Worm (Caenorhabditis elegans) whole organism, L2 larva: ENCODE data around the gene ztf-28.

Source experiments
- C34F6.9 ChIP-seq: fragments of 150-350 bp; optimal IDR thresholded peaks from 2 replicates; lab custom pipeline; 2014; ENCODE audit warnings: missing biosample characterization, missing genetic modification characterization
- F13H6.1 ChIP-seq: sonication (generic microtip); optimal IDR thresholded peaks from 2 replicates; lab custom pipeline; 2016; ENCODE audit warnings: missing genetic modification characterization, missing compliant biosample characterization
- ZK546.5 ChIP-seq: sonication (generic microtip); optimal IDR thresholded peaks from 2 replicates; lab custom pipeline; 2017; ENCODE audit warnings: missing biosample characterization, missing genetic modification characterization
- aly-2 ChIP-seq: fragments of 150-350 bp; optimal IDR thresholded peaks from 2 replicates; lab custom pipeline; 2014; ENCODE audit warnings: missing biosample characterization, missing genetic modification characterization
- ama-1 ChIP-seq: fragments of 150-350 bp; optimal IDR thresholded peaks from 2 replicates; lab custom pipeline; 2018; ENCODE audit warnings: inconsistent platforms
- blmp-1 ChIP-seq: sonication (generic microtip); optimal IDR thresholded peaks from 2 replicates; lab custom pipeline; 2017; ENCODE audit warnings: missing genetic modification characterization, mild to moderate bottlenecking, missing compliant biosample characterization, antibody characterized with exemption, moderate library complexity; ENCODE audit not compliant: insufficient read depth
- ceh-16 ChIP-seq: fragments of 150-350 bp; optimal IDR thresholded peaks from 2 replicates; lab custom pipeline; 2014; ENCODE audit warnings: missing biosample characterization, missing genetic modification characterization
- ceh-82 ChIP-seq: fragments of 150-350 bp; optimal IDR thresholded peaks from 2 replicates; lab custom pipeline; 2014; ENCODE audit warnings: missing biosample characterization, missing genetic modification characterization
- crh-2 ChIP-seq: sonication (generic microtip); optimal IDR thresholded peaks from 2 replicates; lab custom pipeline; 2017; ENCODE audit warnings: missing biosample characterization, missing genetic modification characterization
- egl-27 ChIP-seq: sonication (generic microtip); optimal IDR thresholded peaks from 3 replicates; lab custom pipeline; 2017; ENCODE audit warnings: missing biosample characterization, missing genetic modification reagents, missing genetic modification characterization
- elt-3 ChIP-seq: sonication (generic microtip); optimal IDR thresholded peaks from 2 replicates; lab custom pipeline; 2017; ENCODE audit warnings: missing biosample characterization, missing genetic modification characterization
- fos-1 ChIP-seq: fragments of 150-350 bp; optimal IDR thresholded peaks from 2 replicates; lab custom pipeline; 2014; ENCODE audit warnings: missing biosample characterization, missing genetic modification characterization
- gmeb-1 ChIP-seq: fragments of 150-350 bp; optimal IDR thresholded peaks from 2 replicates; lab custom pipeline; 2014; ENCODE audit warnings: missing biosample characterization, missing genetic modification characterization
- lin-11 ChIP-seq: fragments of 150-350 bp; sonication (generic microtip); optimal IDR thresholded peaks from 2 replicates; lab custom pipeline; 2014; ENCODE audit warnings: missing biosample characterization, missing genetic modification characterization, inconsistent platforms, mixed read lengths
- lin-13 ChIP-seq: fragments of 150-350 bp; optimal IDR thresholded peaks from 2 replicates; lab custom pipeline; 2014; ENCODE audit warnings: missing biosample characterization, missing genetic modification reagents, missing genetic modification characterization
- lin-39 ChIP-seq: fragments of 150-350 bp; optimal IDR thresholded peaks from 2 replicates; lab custom pipeline; 2014; ENCODE audit warnings: missing biosample characterization, missing genetic modification reagents, missing genetic modification characterization
- lsy-2 ChIP-seq, 2 experiments: fragments of 150-350 bp in 1 of 2; sonication (generic microtip) in 1 of 2; optimal IDR thresholded peaks; 2 replicates each; lab custom pipeline; 2014 to 2017; ENCODE audit warnings: missing biosample characterization in 2 of 2, missing genetic modification characterization in 2 of 2
- mab-5 ChIP-seq: fragments of 150-350 bp; optimal IDR thresholded peaks from 2 replicates; lab custom pipeline; 2014; ENCODE audit warnings: missing biosample characterization, missing genetic modification characterization
- mbf-1 ChIP-seq: sonication (generic microtip); optimal IDR thresholded peaks from 2 replicates; lab custom pipeline; 2017; ENCODE audit warnings: missing biosample characterization, missing genetic modification characterization
- mdl-1 ChIP-seq, 2 experiments: fragments of 150-350 bp in 1 of 2; sonication (generic microtip) in 1 of 2; optimal IDR thresholded peaks; 2 replicates each; lab custom pipeline; 2017; ENCODE audit warnings: missing biosample characterization in 2 of 2, missing genetic modification characterization in 2 of 2
- nhr-11 ChIP-seq: fragments of 150-350 bp; optimal IDR thresholded peaks from 2 replicates; lab custom pipeline; 2014; ENCODE audit warnings: missing biosample characterization, missing genetic modification characterization
- nhr-129 ChIP-seq: fragments of 150-350 bp; optimal IDR thresholded peaks from 2 replicates; lab custom pipeline; 2014; ENCODE audit warnings: missing biosample characterization, missing genetic modification characterization
- nhr-21 ChIP-seq: fragments of 150-350 bp; optimal IDR thresholded peaks from 2 replicates; lab custom pipeline; 2014; ENCODE audit warnings: missing biosample characterization, missing genetic modification characterization
- nhr-23 ChIP-seq: fragments of 150-350 bp; optimal IDR thresholded peaks from 2 replicates; lab custom pipeline; 2014; ENCODE audit warnings: missing biosample characterization, missing genetic modification reagents, missing genetic modification characterization
- nhr-25 ChIP-seq: fragments of 150-350 bp; sonication (generic microtip); optimal IDR thresholded peaks from 3 replicates; lab custom pipeline; 2014; ENCODE audit warnings: missing biosample characterization, missing genetic modification characterization
- nhr-6 ChIP-seq: fragments of 150-350 bp; optimal IDR thresholded peaks from 2 replicates; lab custom pipeline; 2014; ENCODE audit warnings: missing biosample characterization, missing genetic modification characterization
- nhr-77 ChIP-seq: fragments of 150-350 bp; optimal IDR thresholded peaks from 2 replicates; lab custom pipeline; 2014; ENCODE audit warnings: missing biosample characterization, missing genetic modification characterization
- sem-4 ChIP-seq: fragments of 150-350 bp; optimal IDR thresholded peaks from 2 replicates; lab custom pipeline; 2014; ENCODE audit warnings: missing biosample characterization, missing genetic modification reagents, missing genetic modification characterization
- sma-3 ChIP-seq: sonication (generic microtip); optimal IDR thresholded peaks from 2 replicates; lab custom pipeline; 2016; ENCODE audit warnings: missing genetic modification reagents, missing genetic modification characterization, missing compliant biosample characterization
- sma-9 ChIP-seq, 2 experiments: fragments of 150-350 bp in 1 of 2; sonication (generic microtip) in 1 of 2; optimal IDR thresholded peaks; 2 replicates each; lab custom pipeline; 2014 to 2016; ENCODE audit warnings: missing genetic modification characterization in 2 of 2, mild to moderate bottlenecking in 1 of 2, missing biosample characterization in 1 of 2, missing compliant biosample characterization in 1 of 2, missing genetic modification reagents in 1 of 2, moderate library complexity in 1 of 2
- snpc-4 ChIP-seq: fragments of 150-350 bp; optimal IDR thresholded peaks from 2 replicates; lab custom pipeline; 2014; ENCODE audit warnings: missing biosample characterization, missing genetic modification characterization
- unc-39 ChIP-seq: fragments of 150-350 bp; optimal IDR thresholded peaks from 2 replicates; lab custom pipeline; 2014; ENCODE audit warnings: missing biosample characterization, missing genetic modification characterization
- unc-55 ChIP-seq: fragments of 150-350 bp; sonication (generic microtip); optimal IDR thresholded peaks from 3 replicates; lab custom pipeline; 2014; ENCODE audit warnings: missing biosample characterization, missing genetic modification reagents, missing genetic modification characterization
- unc-62 ChIP-seq: fragments of 150-350 bp; optimal IDR thresholded peaks from 2 replicates; lab custom pipeline; 2014; ENCODE audit warnings: missing biosample characterization, missing genetic modification reagents, missing genetic modification characterization
- zag-1 ChIP-seq: fragments of 150-350 bp; optimal IDR thresholded peaks from 2 replicates; lab custom pipeline; 2014; ENCODE audit warnings: missing biosample characterization, missing genetic modification characterization
- ztf-1 ChIP-seq: fragments of 200-800 bp; sonication (Bioruptor generic); conservative IDR thresholded peaks from 2 replicates; pipeline ENCODE4 v1.3.6; 2022; ENCODE audit warnings: missing genetic modification characterization, missing compliant biosample characterization

Gene ztf-28

ce11 chrV:2119529-2119928 lies 29.1 kb downstream of the ztf-28 start, which contains the start of gene F22F7.11:
TSS of gene F22F7.11 (plus strand) at chrV:2119829.
- TF ChIP-seq aly-2 (no peak), ztf-1 (GFP tag; lab: Robert Waterston, UW) (no peak), crh-2 (no peak), nhr-21 (tag; lab: Kevin White, UChicago) (no peak), ceh-82 (no peak), sem-4 (tag; lab: Kevin White, UChicago) (no peak), snpc-4 (no peak), nhr-23 (tag; lab: Kevin White, UChicago) (no peak), fos-1 (tag; lab: Kevin White, UChicago) (no peak), sma-3 (GFP tag; lab: Kevin White, UChicago) (no peak), mdl-1 (tag; optimal IDR thresholded peaks at IDR 0.05; lab: Kevin White, UChicago) (no peak), elt-3 (tag; lab: Kevin White, UChicago) (no peak), unc-39 (tag; lab: Kevin White, UChicago) (no peak), nhr-77 (no peak), ama-1 (lab: Kevin White, UChicago) (no peak), lin-39 (tag; lab: Kevin White, UChicago) (no peak), sma-9 (GFP tag; optimal IDR thresholded peaks at IDR 0.05; lab: Kevin White, UChicago) (no peak), sma-9 (tag; optimal IDR thresholded peaks at IDR 0.05; lab: Kevin White, UChicago) (no peak), lin-13 (GFP tag; lab: Kevin White, UChicago) (no peak), nhr-129 (tag; lab: Kevin White, UChicago) (no peak)

DNA sequence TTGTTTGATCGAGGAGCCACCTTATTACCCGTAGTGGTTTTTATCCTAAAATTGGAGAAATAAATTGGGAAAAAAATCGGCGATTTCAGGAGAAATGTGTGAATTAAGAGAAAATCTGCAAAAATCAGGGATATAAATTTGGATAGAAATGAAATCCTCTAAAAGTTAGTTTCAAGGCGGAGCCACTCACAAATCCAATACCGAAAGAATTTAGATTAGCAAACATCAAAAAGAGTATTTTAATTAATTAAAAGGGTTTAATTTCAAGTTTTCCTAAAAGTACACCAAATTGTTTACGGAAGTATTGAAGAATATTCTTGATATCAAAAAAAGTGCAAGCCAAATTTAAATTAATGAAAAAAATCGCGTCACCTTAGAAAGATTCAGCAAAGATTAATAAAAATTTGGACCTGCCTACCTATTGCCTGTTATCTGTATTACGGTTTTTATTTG lies 31.5 kb downstream of the ztf-28 start, which contains the start of gene F22F7.8:
Gene F22F7.8 (minus strand): TSS at position 51 of the 453 bp plus-strand sequence.
- TF ChIP-seq aly-2, result no peak
- no peak for TF ChIP-seq mbf-1 (tag; lab: Kevin White, UChicago)

ce11 chrV:2122517-2122916 lies 32.0 kb downstream of the ztf-28 start, which contains the start of gene F22F7.2:
TSS of gene F22F7.2 (plus strand) at chrV:2122782.
- TF ChIP-seq lsy-2 (tag; optimal IDR thresholded peaks at IDR 0.05; lab: Kevin White, UChicago), result no peak
- no peak for TF ChIP-seq nhr-21 (tag; lab: Kevin White, UChicago)
- peak; percentile 16 for TF ChIP-seq sma-9 (GFP tag; optimal IDR thresholded peaks at IDR 0.05; lab: Kevin White, UChicago)
- TF ChIP-seq sma-9 (tag; optimal IDR thresholded peaks at IDR 0.05; lab: Kevin White, UChicago), result no peak
- peak; percentile 14 for TF ChIP-seq crh-2

DNA sequence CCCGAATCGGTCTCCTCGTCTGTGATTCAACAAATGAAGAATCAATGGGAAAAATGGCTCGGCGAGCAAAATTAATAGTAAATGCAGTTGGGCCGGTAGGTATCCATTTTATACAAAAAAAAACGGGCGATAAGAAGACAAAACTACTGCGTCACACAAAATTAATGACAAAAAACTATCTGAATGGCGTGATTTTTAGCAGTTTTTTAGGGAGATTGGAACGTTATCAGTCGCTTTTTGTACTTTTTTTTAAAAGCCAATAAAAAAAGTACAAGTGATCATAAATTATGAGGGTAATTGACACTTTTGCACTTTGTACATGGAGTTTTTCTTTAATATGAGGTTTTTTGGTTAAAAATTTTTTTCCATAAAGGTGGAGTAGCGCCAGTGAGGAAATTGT lies 32.7 kb downstream of the ztf-28 start:
- peak; percentile 7 for TF ChIP-seq fos-1 (tag; lab: Kevin White, UChicago)
- no peak for TF ChIP-seq nhr-11 (tag; lab: Kevin White, UChicago)

- TF ChIP-seq nhr-77, result no peak
- TF ChIP-seq nhr-129 (tag; lab: Kevin White, UChicago), result peak; percentile 51
Measured at ce11 chrV:2126554-2126953, 36.1 kb downstream of the ztf-28 start.

- TF ChIP-seq F13H6.1 (tag; lab: Kevin White, UChicago) (peak; percentile 70), nhr-25 (peak; percentile 19), nhr-21 (tag; lab: Kevin White, UChicago) (peak; percentile 12), lin-11 (tag; lab: Kevin White, UChicago) (no peak), nhr-6 (tag; lab: Kevin White, UChicago) (peak; percentile 39), nhr-129 (tag; lab: Kevin White, UChicago) (no peak), ama-1 (lab: Kevin White, UChicago) (no peak), C34F6.9 (tag; lab: Kevin White, UChicago) (peak; percentile 62), ceh-16 (no peak), mab-5 (no peak), snpc-4 (peak; percentile 23), unc-55 (GFP tag; lab: Kevin White, UChicago) (peak; percentile 64), crh-2 (peak; percentile 60), sma-3 (GFP tag; lab: Kevin White, UChicago) (peak; percentile 63), gmeb-1 (tag; lab: Kevin White, UChicago) (peak; percentile 88), blmp-1 (tag; lab: Kevin White, UChicago) (no peak), zag-1 (tag; lab: Kevin White, UChicago) (no peak), ZK546.5 (tag; lab: Kevin White, UChicago) (no peak), lin-13 (GFP tag; lab: Kevin White, UChicago) (peak; percentile 48), egl-27 (tag; lab: Kevin White, UChicago) (peak; percentile 30), unc-62 (no peak), sma-9 (GFP tag; optimal IDR thresholded peaks at IDR 0.05; lab: Kevin White, UChicago) (peak; percentile 87), sma-9 (tag; optimal IDR thresholded peaks at IDR 0.05; lab: Kevin White, UChicago) (no peak), lsy-2 (tag; optimal IDR thresholded peaks at IDR 0.05; lab: Kevin White, UChicago) (peak; percentile 52 to 81), sem-4 (tag; lab: Kevin White, UChicago) (peak; percentile 11), lin-39 (tag; lab: Kevin White, UChicago) (no peak)
- TF ChIP-seq, all 48 proteins: peak for 15
Measured at ce11 chrV:2126996-2127585, 36.6 kb downstream of the ztf-28 start, which contains the start of gene ldp-1. TSS of gene ldp-1 (plus strand) at chrV:2127535.
